Fruit fly (Drosophila melanogaster) whole organism, wandering third instar larva: ENCODE results near the gene CG33966.

Experiments
- HLH106 ChIP-seq: fragments of 200-800 bp; optimal IDR thresholded peaks from 3 replicates; lab custom pipeline; 2019; ENCODE audit warnings: missing biosample characterization, mild to moderate bottlenecking, missing genetic modification characterization, moderate library complexity
- Myc ChIP-seq: fragments of >200 bp; optimal IDR thresholded peaks from 2 replicates; lab custom pipeline; 2017
- dsf ChIP-seq: sonication (Bioruptor generic); optimal IDR thresholded peaks from 2 replicates; lab custom pipeline; 2016; ENCODE audit warnings: missing biosample characterization, missing genetic modification characterization, borderline replicate concordance

dm6 chr3L:1218596-1218995, 15.3 kb upstream of the CG33966 start, which contains the start of gene LysP:
- TF ChIP-seq dsf (GFP tag; lab: Kevin White, UChicago) = no peak
- no peak for TF ChIP-seq Myc (lab: Kevin White, UChicago)
- TF ChIP-seq HLH106 (tag; lab: Kevin White, UChicago) = no peak
